Worm (Caenorhabditis elegans) whole organism, L2 larva: Measurements from ENCODE around the gene srx-50.

Experiments
- lin-11 ChIP-seq: fragments of 150-350 bp; sonication (generic microtip); optimal IDR thresholded peaks from 2 replicates; lab custom pipeline; 2014; ENCODE audit warnings: missing biosample characterization, missing genetic modification characterization, inconsistent platforms, mixed read lengths
- lin-13 ChIP-seq: fragments of 150-350 bp; optimal IDR thresholded peaks from 2 replicates; lab custom pipeline; 2014; ENCODE audit warnings: missing biosample characterization, missing genetic modification reagents, missing genetic modification characterization
- lsy-2 ChIP-seq, 2 experiments: fragments of 150-350 bp in 1 of 2; sonication (generic microtip) in 1 of 2; optimal IDR thresholded peaks; 2 replicates each; lab custom pipeline; 2014 to 2017; ENCODE audit warnings: missing biosample characterization in 2 of 2, missing genetic modification characterization in 2 of 2
- mdl-1 ChIP-seq, 2 experiments: fragments of 150-350 bp in 1 of 2; sonication (generic microtip) in 1 of 2; optimal IDR thresholded peaks; 2 replicates each; lab custom pipeline; 2017; ENCODE audit warnings: missing biosample characterization in 2 of 2, missing genetic modification characterization in 2 of 2
- nhr-11 ChIP-seq: fragments of 150-350 bp; optimal IDR thresholded peaks from 2 replicates; lab custom pipeline; 2014; ENCODE audit warnings: missing biosample characterization, missing genetic modification characterization

DNA sequence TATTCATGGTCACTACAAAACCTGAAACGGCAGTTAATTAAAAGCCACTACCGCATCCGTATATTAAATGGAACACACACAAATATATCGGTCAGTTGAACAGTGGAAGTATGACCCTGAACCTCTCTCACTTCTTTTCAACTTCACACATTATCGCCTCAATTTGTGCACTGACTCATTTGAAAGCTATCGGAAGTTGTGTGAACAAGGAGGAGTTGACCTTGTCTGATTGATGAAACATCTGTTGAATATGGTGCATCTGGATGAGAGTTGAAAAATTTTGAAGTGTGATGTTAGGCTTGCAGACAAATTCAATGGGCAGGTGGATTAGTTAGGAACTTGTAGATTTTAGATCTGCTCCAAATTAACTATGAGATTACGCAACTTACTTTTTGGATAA is 39.7 kb downstream of the srx-50 start:
- no peak for TF ChIP-seq lsy-2 (tag; optimal IDR thresholded peaks at IDR 0.05; lab: Kevin White, UChicago)
- no peak for TF ChIP-seq lin-13 (GFP tag; lab: Kevin White, UChicago)
- no peak for TF ChIP-seq nhr-11 (tag; lab: Kevin White, UChicago)
- TF ChIP-seq mdl-1 (tag; optimal IDR thresholded peaks at IDR 0.05; lab: Kevin White, UChicago): no peak
- no peak for TF ChIP-seq lin-11 (tag; lab: Kevin White, UChicago)
